Worm (Caenorhabditis elegans): Measurements from ENCODE around the gene ZC395.11.
A peak's percentile ranks its signal among the peaks of the same experiment; 100 is the strongest.

Gene ZC395.11

ce11 chrIII:5263299-5263993 lies 22.7 kb downstream of the ZC395.11 start, which contains the start of the genes C34E10.9 and hap-1:
TSS of gene C34E10.9 (minus strand) at chrIII:5263399.
TSS of gene hap-1 (plus strand) at chrIII:5263943.
- TF ChIP-seq nhr-28 (tag; optimal IDR thresholded peaks at IDR 0.05): no peak
- no peak for TF ChIP-seq nhr-77 (tag; optimal IDR thresholded peaks at IDR 0.05)
- no peak for TF ChIP-seq egl-27 (tag; optimal IDR thresholded peaks at IDR 0.05)
- TF ChIP-seq nhr-11 (tag; optimal IDR thresholded peaks at IDR 0.05): no peak
- no peak for TF ChIP-seq lin-39 (tag; optimal IDR thresholded peaks at IDR 0.05)
- TF ChIP-seq elt-1 (tag; optimal IDR thresholded peaks at IDR 0.05): no peak
- TF ChIP-seq lsy-12 (tag; optimal IDR thresholded peaks at IDR 0.05): no peak

- no peak for TF ChIP-seq skn-1 (tag; optimal IDR thresholded peaks at IDR 0.05)
- no peak for TF ChIP-seq pqm-1 (tag; optimal IDR thresholded peaks at IDR 0.05)
Measured at ce11 chrIII:5260394-5260793, 25.7 kb downstream of the ZC395.11 start, which contains the start of gene gop-3. TSS of gene gop-3 (plus strand) at chrIII:5260694.

DNA sequence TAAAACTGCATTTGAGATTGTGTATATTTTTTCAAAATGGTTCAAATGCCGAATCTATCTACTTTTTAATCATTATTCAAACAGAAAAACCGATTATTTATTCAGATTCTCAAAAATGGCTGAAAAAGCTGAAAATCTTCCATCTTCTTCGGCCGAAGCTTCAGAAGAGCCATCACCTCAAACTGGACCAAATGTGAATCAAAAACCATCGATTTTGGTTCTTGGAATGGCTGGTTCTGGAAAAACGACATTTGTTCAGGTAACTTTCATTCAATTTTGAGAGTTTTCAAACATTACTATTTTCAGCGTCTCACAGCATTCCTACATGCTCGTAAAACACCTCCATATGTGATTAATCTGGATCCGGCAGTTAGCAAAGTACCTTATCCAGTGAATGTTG lies 27.2 kb downstream of the ZC395.11 start, which contains the start of gene gop-2:
TSS of gene gop-2 (plus strand) at position 106 of the 400 bp plus-strand sequence.
- TF ChIP-seq sea-2 (GFP tag; optimal IDR thresholded peaks at IDR 0.05) (no peak), ceh-16 (tag; optimal IDR thresholded peaks at IDR 0.05) (no peak), nhr-43 (tag; optimal IDR thresholded peaks at IDR 0.05; ENCODE audit: poor library complexity, severe bottlenecking) (no peak), ztf-4 (tag; optimal IDR thresholded peaks at IDR 0.05) (no peak), egl-5 (tag; optimal IDR thresholded peaks at IDR 0.05) (no peak), hmg-11 (tag; optimal IDR thresholded peaks at IDR 0.05) (no peak), fos-1 (tag; optimal IDR thresholded peaks at IDR 0.05) (no peak), ZK546.5 (tag; optimal IDR thresholded peaks at IDR 0.05) (no peak), pha-4 (tag; optimal IDR thresholded peaks at IDR 0.05) (no peak), nhr-237 (tag; optimal IDR thresholded peaks at IDR 0.05) (no peak), nhr-77 (tag; optimal IDR thresholded peaks at IDR 0.05) (no peak), daf-12 (tag; optimal IDR thresholded peaks at IDR 0.05) (no peak), ceh-9 (tag; optimal IDR thresholded peaks at IDR 0.05) (no peak), lin-15B (tag; optimal IDR thresholded peaks at IDR 0.05) (no peak), jun-1 (tag; optimal IDR thresholded peaks at IDR 0.05) (no peak), mml-1 (tag; optimal IDR thresholded peaks at IDR 0.05) (no peak), nhr-23 (tag; optimal IDR thresholded peaks at IDR 0.05) (no peak), nhr-11 (tag; optimal IDR thresholded peaks at IDR 0.05) (no peak), eor-1 (tag; optimal IDR thresholded peaks at IDR 0.05) (no peak)

ce11 chrIII:5254108-5254507 lies 32.0 kb downstream of the ZC395.11 start, which contains the start of the genes sumv-1 and gop-1:
TSS of gene sumv-1 (minus strand) at chrIII:5254187.
TSS of gene gop-1 (plus strand) at chrIII:5254438.
- TF ChIP-seq aly-2 (tag; optimal IDR thresholded peaks at IDR 0.05): no peak
- peak; percentile 42 for TF ChIP-seq pha-4 (tag; optimal IDR thresholded peaks at IDR 0.05)
- TF ChIP-seq ceh-28 (tag; optimal IDR thresholded peaks at IDR 0.05): no peak

DNA sequence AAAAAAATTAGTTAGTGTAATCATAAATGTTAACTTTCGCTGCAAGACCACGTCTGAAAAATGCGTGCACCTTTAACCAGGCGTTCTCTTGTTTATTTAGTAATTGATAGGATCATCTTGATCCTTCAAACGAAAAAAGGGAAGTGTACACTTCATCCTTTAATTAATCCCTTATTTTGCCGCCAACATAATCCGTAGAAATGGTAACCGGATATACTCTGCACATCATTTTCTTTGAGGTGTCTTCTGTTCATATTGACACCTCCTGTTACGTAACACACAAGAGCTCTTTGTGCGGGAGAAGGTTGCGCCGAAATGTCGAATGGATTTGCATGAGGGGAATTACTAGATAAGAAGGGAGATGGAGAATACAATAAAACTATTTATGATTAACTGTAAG lies 37.4 kb downstream of the ZC395.11 start:
- no peak for TF ChIP-seq nhr-77 (tag; optimal IDR thresholded peaks at IDR 0.05)
- no peak for TF ChIP-seq skn-1 (tag; optimal IDR thresholded peaks at IDR 0.05)
- TF ChIP-seq nhr-25 (tag; optimal IDR thresholded peaks at IDR 0.05): no peak
- no peak for TF ChIP-seq aly-2 (tag; optimal IDR thresholded peaks at IDR 0.05)
- no peak for TF ChIP-seq nfya-1 (tag; optimal IDR thresholded peaks at IDR 0.05; ENCODE audit: insufficient read depth)
- TF ChIP-seq lin-15B (tag; optimal IDR thresholded peaks at IDR 0.05): no peak
- TF ChIP-seq nhr-11 (tag; optimal IDR thresholded peaks at IDR 0.05): no peak
- TF ChIP-seq lin-39 (tag; optimal IDR thresholded peaks at IDR 0.05): no peak
- no peak for TF ChIP-seq zag-1 (tag; optimal IDR thresholded peaks at IDR 0.05)
- TF ChIP-seq hmg-11 (tag; optimal IDR thresholded peaks at IDR 0.05): no peak
- no peak for TF ChIP-seq egl-5 (tag; optimal IDR thresholded peaks at IDR 0.05)
- TF ChIP-seq R02D3.7 (tag; optimal IDR thresholded peaks at IDR 0.05): no peak

ce11 chrIII:5245067-5245466 lies 41.0 kb downstream of the ZC395.11 start:
- no peak for TF ChIP-seq ceh-28 (tag; optimal IDR thresholded peaks at IDR 0.05)
- no peak for TF ChIP-seq nhr-77 (tag; optimal IDR thresholded peaks at IDR 0.05)
- TF ChIP-seq elt-2 (tag; optimal IDR thresholded peaks at IDR 0.05): no peak
- TF ChIP-seq egl-27 (tag; optimal IDR thresholded peaks at IDR 0.05): no peak
- TF ChIP-seq aly-2 (tag; optimal IDR thresholded peaks at IDR 0.05): no peak
- TF ChIP-seq elt-1 (tag; optimal IDR thresholded peaks at IDR 0.05): no peak
- no peak for TF ChIP-seq jun-1 (tag; optimal IDR thresholded peaks at IDR 0.05)
- no peak for TF ChIP-seq nhr-76 (tag; optimal IDR thresholded peaks at IDR 0.05)
- TF ChIP-seq fkh-10 (GFP tag; optimal IDR thresholded peaks at IDR 0.05): no peak
- TF ChIP-seq nhr-11 (tag; optimal IDR thresholded peaks at IDR 0.05): no peak
- no peak for TF ChIP-seq ceh-9 (tag; optimal IDR thresholded peaks at IDR 0.05)
- no peak for TF ChIP-seq nfya-1 (tag; optimal IDR thresholded peaks at IDR 0.05; ENCODE audit: insufficient read depth)
- no peak for TF ChIP-seq fkh-2 (tag; optimal IDR thresholded peaks at IDR 0.05)

All from whole organism, L3 larva.